Fruit fly (Drosophila melanogaster) whole organism, adult: Measurements from ENCODE around the gene Adat1.
A peak's percentile ranks its signal among the peaks of the same experiment; 100 is the strongest.

Source experiments
- CG11617 ChIP-seq: fragments of 200-800 bp; sonication (Bioruptor generic); optimal IDR thresholded peaks from 2 replicates; lab custom pipeline; 2017; ENCODE audit warnings: mild to moderate bottlenecking, missing biosample characterization, missing genetic modification reagents, missing genetic modification characterization
- CG5204 ChIP-seq: fragments of 200-800 bp; sonication (Bioruptor generic); optimal IDR thresholded peaks from 2 replicates; lab custom pipeline; 2016; ENCODE audit warnings: missing biosample characterization, missing genetic modification characterization
- CG7101 ChIP-seq: fragments of 200-800 bp; sonication (Bioruptor generic); optimal IDR thresholded peaks from 2 replicates; lab custom pipeline; 2018; ENCODE audit warnings: missing biosample characterization, mild to moderate bottlenecking, missing genetic modification characterization, moderate library complexity
- Clk ChIP-seq: fragments of 200-800 bp; sonication (Bioruptor generic); optimal IDR thresholded peaks from 2 replicates; lab custom pipeline; 2017; ENCODE audit warnings: missing biosample characterization, missing genetic modification characterization
- Crg-1 ChIP-seq: fragments of 200-800 bp; sonication (Bioruptor generic); optimal IDR thresholded peaks from 2 replicates; lab custom pipeline; 2016; ENCODE audit warnings: missing biosample characterization, missing genetic modification characterization
- Mnt ChIP-seq: fragments of 200-800 bp; sonication (Bioruptor generic); optimal IDR thresholded peaks from 2 replicates; lab custom pipeline; 2016; ENCODE audit warnings: missing biosample characterization, mild to moderate bottlenecking, missing genetic modification characterization
- cic ChIP-seq: fragments of 200-800 bp; sonication (Bioruptor generic); optimal IDR thresholded peaks from 2 replicates; lab custom pipeline; 2017; ENCODE audit warnings: missing biosample characterization, mild to moderate bottlenecking, missing genetic modification characterization, moderate library complexity
- cnc ChIP-seq, 2 experiments: fragments of >200 bp; optimal IDR thresholded peaks; 2 replicates each; lab custom pipeline; 2017
- kay ChIP-seq: fragments of 200-800 bp; sonication (Bioruptor generic); peaks from one replicate; lab custom pipeline; 2016; ENCODE audit warnings: missing biosample characterization, missing genetic modification characterization, borderline replicate concordance
- ovo ChIP-seq: fragments of 200-800 bp; sonication (Bioruptor generic); optimal IDR thresholded peaks from 2 replicates; lab custom pipeline; 2016; ENCODE audit warnings: missing biosample characterization, missing genetic modification characterization
- pad ChIP-seq: fragments of 200-800 bp; sonication (Bioruptor generic); optimal IDR thresholded peaks from 3 replicates; lab custom pipeline; 2017; ENCODE audit warnings: missing biosample characterization, missing genetic modification characterization, mild to moderate bottlenecking, moderate library complexity, missing genetic modification reagents
- tj ChIP-seq: fragments of 200-800 bp; sonication (Bioruptor generic); optimal IDR thresholded peaks from 3 replicates; lab custom pipeline; 2017; ENCODE audit warnings: missing biosample characterization, mild to moderate bottlenecking, missing genetic modification characterization, moderate library complexity
- toe ChIP-seq: fragments of 200-800 bp; sonication (Bioruptor generic); optimal IDR thresholded peaks from 2 replicates; lab custom pipeline; 2016; ENCODE audit warnings: missing biosample characterization, missing genetic modification characterization

- no peak for TF ChIP-seq Clk (GFP tag; lab: Kevin White, UChicago)
- no peak for TF ChIP-seq CG11617 (GFP tag; lab: Kevin White, UChicago)
- TF ChIP-seq Crg-1: no peak
- TF ChIP-seq CG5204 (GFP tag; lab: Kevin White, UChicago): no peak
- TF ChIP-seq CG7101 (tag; lab: Kevin White, UChicago): no peak
- no peak for TF ChIP-seq toe
- peak; percentile 52 for TF ChIP-seq Mnt (GFP tag; lab: Kevin White, UChicago)
- TF ChIP-seq kay (GFP tag; lab: Kevin White, UChicago): no peak
- peak; percentile 13 for TF ChIP-seq cic
- TF ChIP-seq ovo (GFP tag; lab: Kevin White, UChicago): no peak
- TF ChIP-seq cnc (optimal IDR thresholded peaks at IDR 0.05; lab: Kevin White, UChicago): no peak
- TF ChIP-seq pad (GFP tag; lab: Kevin White, UChicago): no peak
- no peak for TF ChIP-seq tj (GFP tag; lab: Kevin White, UChicago)
Observed at dm6 chr2L:13805170-13805569, 6.1 kb downstream of the Adat1 start.
